Worm (Caenorhabditis elegans) whole organism, early embryonic: Measurements from ENCODE around the gene C16C4.17.
"Not testable (repeated sequence)": the region's sequence is repeated elsewhere in the genome, so short reads cannot be mapped to it uniquely, and the experiment has no call there.

Experiments used
- B0310.2 ChIP-seq: sonication (generic microtip); optimal IDR thresholded peaks from 2 replicates; lab custom pipeline; 2016; ENCODE audit warnings: mild to moderate bottlenecking, missing genetic modification characterization, missing compliant biosample characterization
- F13C5.2 ChIP-seq: sonication (generic microtip); optimal IDR thresholded peaks from 2 replicates; lab custom pipeline; 2017; ENCODE audit warnings: mild to moderate bottlenecking, missing genetic modification characterization, inconsistent platforms, missing compliant biosample characterization
- aly-1 ChIP-seq: sonication (generic microtip); optimal IDR thresholded peaks from 2 replicates; lab custom pipeline; 2016; ENCODE audit warnings: missing genetic modification characterization, missing compliant biosample characterization
- ama-1 ChIP-seq: fragments of 150-350 bp; optimal IDR thresholded peaks from 2 replicates; lab custom pipeline; 2014
- ceh-13 ChIP-seq: fragments of 200-800 bp; sonication (Bioruptor generic); optimal IDR thresholded peaks from 2 replicates; lab custom pipeline; 2018; ENCODE audit warnings: mild to moderate bottlenecking, missing genetic modification characterization, missing compliant biosample characterization
- ceh-36 ChIP-seq: sonication (generic microtip); optimal IDR thresholded peaks from 2 replicates; lab custom pipeline; 2016; ENCODE audit warnings: missing genetic modification characterization, inconsistent platforms, missing compliant biosample characterization
- ets-7 ChIP-seq: sonication (generic microtip); optimal IDR thresholded peaks from 2 replicates; lab custom pipeline; 2016; ENCODE audit warnings: missing genotype, missing genetic modification characterization, missing compliant biosample characterization
- flt-1 ChIP-seq: fragments of 200-800 bp; sonication (Bioruptor generic); IDR thresholded peaks from 2 replicates; pipeline ENCODE4 v1.3.6; 2022; ENCODE audit warnings: missing genetic modification characterization, missing compliant biosample characterization
- hmbx-1 ChIP-seq: sonication (generic microtip); optimal IDR thresholded peaks from 2 replicates; lab custom pipeline; 2016; ENCODE audit warnings: mild to moderate bottlenecking, missing genetic modification characterization, missing compliant biosample characterization
- hmg-4 ChIP-seq: fragments of 200-800 bp; sonication (Bioruptor generic); optimal IDR thresholded peaks from 2 replicates; lab custom pipeline; 2018; ENCODE audit warnings: mild to moderate bottlenecking, missing genetic modification characterization, missing compliant biosample characterization
- hnd-1 ChIP-seq: sonication (generic microtip); optimal IDR thresholded peaks from 2 replicates; lab custom pipeline; 2016; ENCODE audit warnings: missing genetic modification characterization, missing compliant biosample characterization
- pes-1 ChIP-seq: fragments of 200-800 bp; sonication (Bioruptor generic); IDR thresholded peaks from 2 replicates; pipeline ENCODE4 v1.3.6; 2022; ENCODE audit warnings: missing genetic modification reagents, missing genetic modification characterization, missing compliant biosample characterization
- scrt-1 ChIP-seq: fragments of 200-800 bp; sonication (Bioruptor generic); IDR thresholded peaks from 2 replicates; pipeline ENCODE4 v1.3.6; 2022; ENCODE audit warnings: missing genetic modification characterization, missing compliant biosample characterization
- sea-1 ChIP-seq: fragments of 200-800 bp; sonication (Bioruptor generic); conservative IDR thresholded peaks from 2 replicates; pipeline ENCODE4 v1.3.6; 2022; ENCODE audit warnings: missing genetic modification characterization, missing compliant biosample characterization
- tbx-11 ChIP-seq: fragments of 200-800 bp; sonication (Bioruptor generic); IDR thresholded peaks from 2 replicates; pipeline ENCODE4 v1.3.6; 2022; ENCODE audit warnings: missing genetic modification characterization, missing compliant biosample characterization
- tbx-37 ChIP-seq: fragments of 200-800 bp; sonication (Bioruptor generic); conservative IDR thresholded peaks from 2 replicates; pipeline ENCODE4 v1.3.6; 2022; ENCODE audit warnings: missing genetic modification reagents, missing genetic modification characterization, missing compliant biosample characterization
- tra-4 ChIP-seq: sonication (generic microtip); optimal IDR thresholded peaks from 2 replicates; lab custom pipeline; 2017; ENCODE audit warnings: missing genetic modification characterization, missing compliant biosample characterization

C16C4.17 gene

DNA sequence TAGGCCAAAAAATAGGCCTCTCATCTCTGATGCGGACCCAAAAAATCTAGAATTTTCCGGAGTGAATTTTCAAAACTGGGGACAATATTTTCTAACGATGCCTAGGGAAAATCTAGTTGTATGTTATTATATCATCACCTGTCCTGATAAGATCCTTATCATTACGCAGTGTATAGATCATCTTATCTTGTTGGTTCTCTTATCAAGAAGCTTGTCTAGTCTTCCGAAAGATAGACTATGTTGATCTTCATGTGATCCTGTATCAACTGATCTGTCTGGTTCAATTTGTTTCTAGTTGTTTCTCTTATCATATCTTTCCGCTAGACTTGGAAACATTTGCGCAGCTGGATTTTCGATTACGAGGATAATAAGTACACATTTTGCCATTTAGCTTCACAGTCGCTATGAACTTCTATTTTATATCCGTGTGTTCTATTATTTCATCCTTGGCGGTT, 13.5 kb upstream of the C16C4.17 start, which contains the start of gene C52E2.3:
TSS of gene C52E2.3 (plus strand) at position 405 of the 455 bp plus-strand sequence.
- TF ChIP-seq ets-7 (no peak), F13C5.2 (tag; lab: Kevin White, UChicago) (no peak), aly-1 (tag; lab: Kevin White, UChicago) (no peak), tbx-37 (GFP tag; lab: Robert Waterston, UW) (no peak), scrt-1 (GFP tag; lab: Robert Waterston, UW) (no peak), hmg-4 (GFP tag; lab: Kevin White, UChicago) (no peak), ceh-13 (GFP tag; lab: Kevin White, UChicago) (no peak), tra-4 (tag; lab: Kevin White, UChicago) (no peak), B0310.2 (tag; lab: Kevin White, UChicago) (no peak), ama-1 (lab: Kevin White, UChicago) (no peak), ceh-36 (tag; lab: Kevin White, UChicago) (no peak), pes-1 (GFP tag; lab: Robert Waterston, UW) (no peak), sea-1 (GFP tag; lab: Robert Waterston, UW) (no peak), tbx-11 (no peak)

ce11 chrII:1851716-1852115, 12.7 kb upstream of the C16C4.17 start:
- TF ChIP-seq hmbx-1 (tag; lab: Kevin White, UChicago) (no peak), F13C5.2 (tag; lab: Kevin White, UChicago) (no peak), tra-4 (tag; lab: Kevin White, UChicago) (no peak), ceh-13 (GFP tag; lab: Kevin White, UChicago) (no peak), scrt-1 (GFP tag; lab: Robert Waterston, UW) (no peak), aly-1 (tag; lab: Kevin White, UChicago) (no peak), pes-1 (GFP tag; lab: Robert Waterston, UW) (no peak), tbx-11 (no peak), tbx-37 (GFP tag; lab: Robert Waterston, UW) (no peak), flt-1 (GFP tag; lab: Robert Waterston, UW) (no peak), ama-1 (lab: Kevin White, UChicago) (no peak), sea-1 (GFP tag; lab: Robert Waterston, UW) (no peak), hnd-1 (no peak), B0310.2 (tag; lab: Kevin White, UChicago) (no peak), ceh-36 (tag; lab: Kevin White, UChicago) (no peak), ets-7 (no peak), hmg-4 (GFP tag; lab: Kevin White, UChicago) (no peak)

ce11 chrII:1852503-1852902, 11.9 kb upstream of the C16C4.17 start, which contains the start of gene C52E2.2:
Gene C52E2.2, plus strand, starts transcription at chrII:1852803.
- no peak for TF ChIP-seq ceh-36 (tag; lab: Kevin White, UChicago)
- no peak for TF ChIP-seq pes-1 (GFP tag; lab: Robert Waterston, UW)
- no peak for TF ChIP-seq hnd-1
- TF ChIP-seq tra-4 (tag; lab: Kevin White, UChicago): no peak
- no peak for TF ChIP-seq flt-1 (GFP tag; lab: Robert Waterston, UW)
- no peak for TF ChIP-seq sea-1 (GFP tag; lab: Robert Waterston, UW)
- TF ChIP-seq B0310.2 (tag; lab: Kevin White, UChicago): no peak
- no peak for TF ChIP-seq scrt-1 (GFP tag; lab: Robert Waterston, UW)

DNA sequence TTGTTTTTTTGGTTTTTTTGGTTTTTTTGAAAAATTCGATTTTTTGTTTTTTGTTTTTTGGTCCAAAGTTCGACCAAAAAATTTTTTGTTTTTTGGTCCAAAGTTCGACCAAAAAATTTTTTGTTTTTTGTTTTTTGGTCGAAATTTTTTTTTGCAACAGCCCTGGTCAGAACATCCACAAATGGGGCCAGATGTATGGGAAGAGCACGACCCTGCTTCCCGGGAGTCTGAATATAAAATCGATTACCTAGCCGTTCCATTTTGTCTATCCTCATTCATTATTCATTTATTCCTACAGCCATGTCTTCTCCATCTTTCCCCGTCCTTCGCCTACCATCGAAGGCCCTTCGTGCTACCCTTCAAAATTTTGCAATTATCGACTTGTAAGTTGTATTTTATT, 10.3 kb upstream of the C16C4.17 start, which contains the start of gene fbxb-95:
TSS of gene fbxb-95 (plus strand) at position 301 of the 400 bp plus-strand sequence.
- not testable (repeated sequence) for TF ChIP-seq scrt-1 (GFP tag; lab: Robert Waterston, UW); ceh-36 (tag; lab: Kevin White, UChicago); ama-1 (lab: Kevin White, UChicago)

- TF ChIP-seq B0310.2 (tag; lab: Kevin White, UChicago); hmg-4 (GFP tag; lab: Kevin White, UChicago); hnd-1: not testable (repeated sequence)
Observed at ce11 chrII:1861285-1861793, 3.0 kb upstream of the C16C4.17 start, which contains the start of gene C16C4.18. Gene C16C4.18, minus strand, starts transcription at chrII:1861335.

DNA sequence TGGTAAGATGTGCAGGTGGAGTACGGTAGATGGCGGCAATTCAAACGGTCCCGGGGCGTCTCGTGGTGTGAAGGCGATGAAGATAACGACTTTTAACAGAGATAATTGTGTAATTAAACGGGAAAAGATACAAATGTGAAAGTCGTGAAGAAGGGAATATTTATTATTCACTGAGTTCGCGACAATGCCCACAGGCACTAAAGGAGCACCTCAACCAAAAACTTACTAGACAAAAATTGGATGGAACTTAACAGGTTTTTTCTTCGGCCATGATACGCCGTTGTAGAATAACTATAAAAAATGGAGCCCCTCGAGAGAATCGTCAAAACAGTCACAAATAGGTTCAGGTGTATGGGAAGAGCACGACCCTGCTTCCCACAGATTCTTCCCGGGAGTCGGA, 2.0 kb upstream of the C16C4.17 start, which contains the start of gene fbxb-98:
TSS of gene fbxb-98 (plus strand) at position 301 of the 400 bp plus-strand sequence.
- not testable (repeated sequence) for TF ChIP-seq hmbx-1 (tag; lab: Kevin White, UChicago); tbx-11; tbx-37 (GFP tag; lab: Robert Waterston, UW)

ce11 chrII:1865683-1866431, 1.5 kb downstream of the C16C4.17 start, which contains the start of gene math-15:
Gene math-15, plus strand, starts transcription at chrII:1866381.
- TF ChIP-seq tra-4 (tag; lab: Kevin White, UChicago): no peak
- no peak for TF ChIP-seq pes-1 (GFP tag; lab: Robert Waterston, UW)
- TF ChIP-seq ceh-36 (tag; lab: Kevin White, UChicago): no peak
- no peak for TF ChIP-seq flt-1 (GFP tag; lab: Robert Waterston, UW)
- TF ChIP-seq aly-1 (tag; lab: Kevin White, UChicago): no peak
- TF ChIP-seq hmg-4 (GFP tag; lab: Kevin White, UChicago): no peak
